Worm (Caenorhabditis elegans) whole organism, dauer: ENCODE data around the gene ipp-5.

ENCODE experiments used
- unc-62 ChIP-seq: sonication (generic microtip); optimal IDR thresholded peaks from 2 replicates; lab custom pipeline; 2017; ENCODE audit warnings: missing biosample characterization, missing genetic modification reagents, missing genetic modification characterization

The ipp-5 gene

DNA sequence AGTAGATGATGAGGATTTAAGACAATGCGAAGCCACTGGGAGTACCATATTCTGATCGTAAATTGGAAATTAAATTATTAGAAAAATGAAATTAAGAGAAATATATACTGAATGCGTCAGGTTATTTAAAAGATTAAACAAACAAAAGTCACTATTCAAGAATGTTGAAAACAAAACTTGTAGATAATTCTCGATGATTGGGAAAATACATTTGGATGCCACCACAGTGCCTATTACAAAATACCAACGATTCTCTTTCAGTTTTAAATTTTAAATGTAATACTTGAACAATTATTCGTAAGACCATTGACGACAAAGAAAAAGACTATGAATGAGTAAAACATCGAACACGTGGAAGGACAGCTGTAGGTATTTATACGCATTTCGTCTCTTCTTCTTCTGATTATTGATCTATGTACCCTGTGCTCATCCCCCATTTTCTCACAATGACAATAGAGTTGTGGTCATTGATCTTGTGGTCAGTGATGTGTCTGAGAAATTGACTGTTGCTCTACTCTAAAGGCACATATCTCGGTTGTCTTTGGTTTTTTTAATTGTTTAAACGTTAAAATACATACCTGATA, 11.3 kb upstream of the ipp-5 start, which contains the start of gene C09B8.4:
C09B8.4 (minus strand) TSS at position 51 of the 584 bp plus-strand sequence.
- no peak for TF ChIP-seq unc-62 (GFP tag; lab: Kevin White, UChicago)

ce11 chrX:6020782-6021181, 10.5 kb upstream of the ipp-5 start:
- TF ChIP-seq unc-62 (GFP tag; lab: Kevin White, UChicago), result no peak

ce11 chrX:6022469-6022868, 8.8 kb upstream of the ipp-5 start, which contains the start of gene lelo-3:
lelo-3 (minus strand) TSS chrX:6022569.
- no peak for TF ChIP-seq unc-62 (GFP tag; lab: Kevin White, UChicago)

DNA sequence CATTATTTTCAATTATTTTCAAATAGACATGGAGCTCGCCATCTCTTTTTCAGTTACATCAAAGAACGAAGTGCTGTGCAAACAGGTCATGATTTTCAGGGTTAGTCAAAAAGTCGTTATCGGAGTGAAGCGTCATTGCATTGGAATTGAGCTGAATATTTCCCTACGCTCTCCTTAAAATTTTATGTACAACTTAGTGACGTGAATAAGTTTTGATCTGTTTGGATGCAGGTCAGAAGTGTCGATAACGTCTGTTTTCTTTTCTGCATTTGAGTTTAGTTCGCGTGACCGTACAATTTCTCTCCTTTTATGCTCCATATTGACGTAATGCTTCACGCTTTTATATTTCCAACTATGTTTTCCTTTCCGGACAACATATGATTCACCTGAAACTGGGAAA, 6.3 kb upstream of the ipp-5 start:
- no peak for TF ChIP-seq unc-62 (GFP tag; lab: Kevin White, UChicago)

DNA sequence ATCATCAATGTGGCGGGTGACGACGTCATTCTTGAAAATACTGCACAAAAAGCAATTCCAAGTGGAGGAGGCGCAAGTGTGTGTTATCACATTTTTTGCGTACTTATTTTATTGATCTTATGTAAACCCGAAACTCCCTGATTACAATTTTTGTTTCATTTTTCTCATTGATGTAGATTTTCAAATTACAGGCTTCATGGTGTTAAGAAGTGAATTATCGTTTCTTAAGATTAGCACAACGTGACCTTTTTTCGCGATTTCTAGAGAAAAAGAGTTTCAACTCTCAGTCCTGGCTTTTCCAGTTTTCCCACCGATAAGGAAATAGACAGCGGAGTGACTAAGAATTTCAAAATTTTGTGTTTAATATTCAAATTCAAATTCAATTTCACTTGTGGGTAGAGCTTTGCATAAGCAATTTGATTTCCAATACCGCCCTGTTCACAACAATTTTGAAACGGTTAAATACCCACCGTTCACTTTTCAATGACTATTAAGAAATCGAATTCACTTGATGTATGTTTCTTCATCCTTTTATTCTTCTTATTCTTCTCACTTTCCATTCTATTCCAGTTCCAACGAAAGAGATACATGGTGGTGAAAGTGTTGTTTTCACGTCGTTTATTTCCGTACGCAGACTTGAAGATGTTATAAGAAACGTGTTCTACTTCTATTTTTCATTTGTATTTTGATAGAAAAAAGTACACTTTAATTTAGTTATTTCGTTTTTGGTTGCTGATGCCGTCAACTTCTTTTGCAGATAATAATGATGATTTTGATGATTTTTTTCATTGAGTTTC, 4.3 kb upstream of the ipp-5 start:
- no peak for TF ChIP-seq unc-62 (GFP tag; lab: Kevin White, UChicago)

ce11 chrX:6029075-6029474, 2.2 kb upstream of the ipp-5 start:
- no peak for TF ChIP-seq unc-62 (GFP tag; lab: Kevin White, UChicago)

DNA sequence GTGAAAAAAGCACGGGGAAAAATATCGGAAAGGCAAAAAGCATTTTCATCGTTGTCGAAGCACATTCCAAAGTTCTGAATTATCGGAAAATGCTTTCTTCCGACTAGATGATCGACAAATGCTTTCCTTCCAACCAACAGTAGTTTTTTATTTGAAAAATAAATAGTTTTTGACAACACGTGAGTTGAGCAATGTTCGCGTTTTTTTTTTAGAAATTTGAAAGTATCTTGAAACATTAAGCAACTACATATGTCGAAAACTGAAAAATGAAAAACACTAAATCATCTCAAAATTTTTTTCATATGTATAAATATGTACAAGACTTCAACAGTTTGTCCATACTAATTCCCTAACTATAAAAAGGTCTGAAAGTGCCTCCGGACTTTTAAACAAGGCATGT, 8.3 kb downstream of the ipp-5 start, which contains the start of gene hsp-25:
hsp-25 (minus strand) TSS at position 101 of the 400 bp plus-strand sequence.
- TF ChIP-seq unc-62 (GFP tag; lab: Kevin White, UChicago), result no peak

DNA sequence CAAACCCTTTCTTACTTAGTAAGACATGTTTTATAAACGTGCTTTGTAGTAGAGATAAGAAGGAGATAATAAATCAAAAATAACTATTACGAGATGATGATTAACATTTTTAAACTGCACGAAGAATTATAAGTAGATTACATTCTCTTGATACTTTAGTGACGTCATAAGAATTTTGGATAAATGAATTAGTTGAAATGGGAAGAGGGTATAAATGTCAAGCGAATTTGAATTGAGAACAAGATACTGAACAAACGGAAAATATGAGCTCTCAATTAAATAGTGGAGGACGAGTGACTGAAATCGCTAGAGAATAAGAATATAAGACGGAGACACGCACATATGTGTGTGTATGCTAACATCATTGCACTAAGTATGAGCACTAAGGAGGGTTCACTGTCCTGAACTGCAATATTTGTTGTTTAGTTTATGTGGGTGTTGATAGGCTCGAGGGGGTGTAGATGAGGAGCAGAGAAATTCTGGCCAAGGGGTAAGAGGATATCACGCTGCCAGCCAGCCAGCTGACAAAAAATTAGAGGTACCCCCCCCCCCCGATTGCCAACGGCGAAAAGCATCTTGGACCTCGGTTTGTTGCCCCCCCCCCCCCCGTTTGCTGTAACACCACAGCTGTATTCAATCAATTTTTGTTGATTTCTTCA, 9.3 kb downstream of the ipp-5 start:
- TF ChIP-seq unc-62 (GFP tag; lab: Kevin White, UChicago), result no peak

DNA sequence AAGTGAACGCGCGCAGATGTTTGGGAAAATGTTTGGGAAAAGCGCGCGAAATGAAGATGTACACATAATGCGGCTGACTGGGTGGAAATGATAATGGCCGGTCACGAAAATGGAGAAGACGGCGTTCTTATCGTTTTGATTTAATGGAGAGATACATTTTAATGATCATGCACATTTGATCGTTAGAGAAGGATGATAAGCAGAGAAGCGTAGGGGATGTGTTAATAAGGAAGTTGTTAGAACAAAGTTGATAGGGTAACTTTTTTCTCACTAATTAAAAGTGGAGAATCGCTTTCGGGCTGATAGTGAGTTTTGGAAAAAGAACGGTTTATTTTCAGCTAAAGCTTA, 9.8 kb downstream of the ipp-5 start:
- no peak for TF ChIP-seq unc-62 (GFP tag; lab: Kevin White, UChicago)

DNA sequence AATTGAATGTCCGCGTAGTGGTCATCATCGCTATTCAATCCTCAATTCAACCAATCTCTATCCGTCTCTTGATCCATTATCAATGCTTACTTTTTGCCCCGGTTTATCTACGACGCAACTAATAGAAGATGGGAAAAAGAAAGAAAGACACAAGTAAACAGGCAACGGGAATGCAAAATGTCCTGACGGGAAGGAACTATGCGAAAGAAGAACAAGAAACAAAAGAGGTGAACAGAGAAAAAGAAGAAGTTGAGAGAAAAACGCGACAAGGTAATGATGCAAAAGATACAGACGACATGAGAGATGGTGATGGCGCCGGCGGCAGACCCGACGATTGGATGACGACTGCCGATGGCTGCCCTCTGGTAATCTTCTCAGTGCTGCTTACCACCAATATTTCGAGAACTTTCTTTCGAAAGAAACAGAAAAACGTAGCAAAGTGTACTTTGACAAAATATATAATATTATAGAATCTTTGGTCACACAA, 10.8 kb downstream of the ipp-5 start:
- TF ChIP-seq unc-62 (GFP tag; lab: Kevin White, UChicago), result no peak

- TF ChIP-seq unc-62 (GFP tag; lab: Kevin White, UChicago), result no peak
These were observed 12.0 kb downstream of the ipp-5 start for ce11 chrX:6043283-6043682.

DNA sequence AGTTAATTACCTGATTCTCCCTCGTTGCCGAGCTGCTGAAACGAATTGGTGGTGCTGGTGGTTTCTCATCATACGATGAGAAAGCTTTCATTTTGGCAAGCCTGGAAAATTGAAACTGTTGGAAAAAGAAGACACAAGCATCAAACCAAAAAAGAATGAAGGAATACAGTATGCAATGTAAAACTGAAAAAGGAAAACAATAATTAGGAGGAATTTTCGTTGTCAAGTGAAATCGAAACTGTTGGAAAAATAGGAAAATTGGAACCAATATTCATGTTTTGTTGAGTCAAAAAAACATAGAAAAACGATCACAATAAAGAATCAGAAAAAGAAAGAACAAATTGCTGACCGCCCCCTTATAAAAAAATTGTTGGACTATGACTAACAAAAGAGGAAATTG, 17.2 kb downstream of the ipp-5 start, which contains the start of gene pak-1:
pak-1 (minus strand) TSS at position 101 of the 400 bp plus-strand sequence.
- TF ChIP-seq unc-62 (GFP tag; lab: Kevin White, UChicago), result no peak

DNA sequence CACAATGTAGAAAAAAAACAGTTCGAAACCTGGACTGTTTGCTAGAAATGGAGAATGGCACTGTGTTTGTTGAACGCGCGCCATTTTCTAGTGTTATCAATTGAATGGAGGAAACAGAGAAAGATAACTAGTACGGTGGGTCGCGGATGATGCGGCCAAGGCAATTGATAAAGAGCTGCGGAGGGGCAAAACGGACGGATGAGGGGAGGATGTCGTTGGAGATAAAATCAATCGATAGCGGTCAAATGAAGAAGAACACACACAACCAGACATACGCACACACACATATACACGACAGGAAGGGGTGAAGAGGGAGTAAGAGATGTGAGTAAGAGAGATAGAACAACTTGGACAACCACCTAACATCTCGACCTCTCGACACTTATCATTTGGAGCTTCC, 18.8 kb downstream of the ipp-5 start:
- TF ChIP-seq unc-62 (GFP tag; lab: Kevin White, UChicago), result no peak

DNA sequence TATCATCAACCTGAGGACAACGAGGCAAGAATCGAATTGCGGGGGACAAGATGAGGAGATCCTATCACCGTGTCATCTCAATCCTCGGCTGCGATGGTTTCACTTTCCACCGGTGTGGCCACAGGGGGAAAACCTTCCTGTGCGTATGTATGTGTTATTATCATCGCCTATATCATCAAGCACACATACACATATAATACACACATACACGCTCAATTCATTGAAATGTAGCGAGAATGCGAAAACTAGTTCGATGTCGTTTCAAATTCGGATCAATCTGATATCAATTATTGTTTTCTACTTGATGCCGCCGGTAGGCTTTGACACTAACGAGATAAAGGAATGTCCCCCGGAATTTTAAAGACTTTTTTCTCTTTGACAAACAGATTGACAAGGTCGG, 19.6 kb downstream of the ipp-5 start:
- no peak for TF ChIP-seq unc-62 (GFP tag; lab: Kevin White, UChicago)

- no peak for TF ChIP-seq unc-62 (GFP tag; lab: Kevin White, UChicago)
These were observed 21.5 kb downstream of the ipp-5 start, which contains the start of gene C45B2.6 for ce11 chrX:6052744-6053143. C45B2.6 (plus strand) TSS chrX:6052879.
